Worm (Caenorhabditis elegans): ENCODE data around the gene F11C1.4.

Gene F11C1.4

DNA sequence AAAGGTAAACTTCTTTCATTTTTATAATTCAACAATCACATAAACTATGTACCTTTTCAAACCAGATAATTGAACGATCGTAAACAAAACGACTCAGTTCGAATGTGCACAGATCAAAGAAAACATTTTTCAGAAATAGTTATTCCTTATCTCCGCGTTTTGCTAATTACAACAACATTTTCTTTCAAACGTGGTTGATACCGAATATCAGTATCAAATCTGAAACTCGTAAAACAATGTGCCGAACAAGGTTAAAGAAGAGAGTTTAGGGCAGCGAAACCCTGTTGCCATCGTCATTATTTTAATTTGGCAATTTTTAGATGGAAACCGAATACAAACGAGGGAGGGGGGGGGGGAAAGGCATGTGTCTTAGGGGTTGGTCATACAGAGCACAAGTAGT lies 4.5 kb downstream of the F11C1.4 start, which contains the start of gene scav-4:
Gene scav-4, plus strand, starts transcription at position 383 of the 400 bp plus-strand sequence.
- TF ChIP-seq Y22D7AL.16 (tag; optimal IDR thresholded peaks at IDR 0.05) (no peak), ceh-22 (tag; optimal IDR thresholded peaks at IDR 0.05) (no peak), ceh-24 (tag; optimal IDR thresholded peaks at IDR 0.05) (no peak)

- no peak for TF ChIP-seq ceh-48 (tag; optimal IDR thresholded peaks at IDR 0.05)
- no peak for TF ChIP-seq ceh-18 (tag; optimal IDR thresholded peaks at IDR 0.05)
- no peak for TF ChIP-seq ets-4 (tag; optimal IDR thresholded peaks at IDR 0.05)
- no peak for TF ChIP-seq sox-2 (GFP tag; IDR thresholded peaks at IDR 0.05)
- no peak for TF ChIP-seq C08G9.2 (tag; optimal IDR thresholded peaks at IDR 0.05)
- TF ChIP-seq fkh-6 (tag; optimal IDR thresholded peaks at IDR 0.05) = no peak
- TF ChIP-seq F13H6.1 (tag; optimal IDR thresholded peaks at IDR 0.05) = no peak
- TF ChIP-seq ceh-14 (tag; optimal IDR thresholded peaks at IDR 0.05) = no peak
- no peak for TF ChIP-seq K09A11.1 (tag; optimal IDR thresholded peaks at IDR 0.05; ENCODE audit: insufficient read depth)
- TF ChIP-seq unc-3 (GFP tag; conservative IDR thresholded peaks at IDR 0.05) = no peak
- TF ChIP-seq unc-3 (tag; optimal IDR thresholded peaks at IDR 0.05) = no peak
- no peak for TF ChIP-seq gmeb-2 (tag; optimal IDR thresholded peaks at IDR 0.05)
Observed at ce11 chrX:12982725-12983124, 5.9 kb downstream of the F11C1.4 start.

DNA sequence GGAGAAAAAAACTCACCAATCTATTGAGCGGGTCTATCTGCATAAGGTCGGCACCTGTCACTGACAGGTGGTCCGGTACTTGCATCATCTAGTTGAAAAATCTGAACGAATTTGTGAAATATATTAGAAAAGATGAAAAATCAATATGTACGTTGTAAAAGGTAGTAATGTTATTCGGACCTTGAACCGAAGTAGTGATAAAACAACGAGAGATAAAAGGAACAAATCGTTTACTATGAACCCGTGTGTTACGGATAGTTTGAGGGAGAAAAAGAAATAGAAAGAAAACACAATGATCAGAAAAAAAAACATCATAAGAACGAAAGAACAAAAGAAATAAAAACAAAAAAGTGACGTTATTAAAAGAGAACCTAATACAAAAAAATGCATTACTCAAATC lies 10.2 kb downstream of the F11C1.4 start, which contains the start of gene mff-1:
Gene mff-1, minus strand, starts transcription at position 101 of the 400 bp plus-strand sequence.
- no peak for TF ChIP-seq ceh-22 (tag; optimal IDR thresholded peaks at IDR 0.05)
- TF ChIP-seq elt-2 (tag; optimal IDR thresholded peaks at IDR 0.05) = peak; percentile 16

DNA sequence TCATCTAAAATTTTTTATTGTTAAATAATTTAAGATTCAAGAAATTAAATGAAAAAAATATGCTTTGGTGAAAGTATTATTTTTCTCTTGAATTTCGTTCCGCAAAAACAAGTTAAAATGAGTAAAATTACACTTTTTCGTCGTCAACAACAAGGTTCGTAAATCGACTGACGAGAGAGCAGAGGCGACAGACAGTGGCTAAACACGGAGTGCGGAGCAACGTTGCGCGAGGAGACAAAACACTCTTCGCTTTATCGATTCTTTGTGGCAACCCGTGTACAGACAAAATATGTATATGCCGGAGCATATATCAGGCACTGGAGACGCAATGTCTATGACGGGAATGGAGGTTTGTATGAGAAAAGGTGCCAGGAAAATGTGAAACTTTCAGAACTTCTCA lies 12.3 kb downstream of the F11C1.4 start, which contains the start of gene F11C1.7:
Gene F11C1.7, plus strand, starts transcription at position 140 of the 400 bp plus-strand sequence.
- TF ChIP-seq F13H6.1 (tag; optimal IDR thresholded peaks at IDR 0.05) (no peak), ama-1 (optimal IDR thresholded peaks at IDR 0.05) (no peak), ceh-22 (tag; optimal IDR thresholded peaks at IDR 0.05) (no peak), fkh-6 (tag; optimal IDR thresholded peaks at IDR 0.05) (no peak), nhr-232 (tag; optimal IDR thresholded peaks at IDR 0.05) (no peak), pha-2 (tag; optimal IDR thresholded peaks at IDR 0.05) (no peak), sox-2 (GFP tag; IDR thresholded peaks at IDR 0.05) (no peak), elt-4 (tag; optimal IDR thresholded peaks at IDR 0.05) (no peak), ets-4 (tag; optimal IDR thresholded peaks at IDR 0.05) (no peak), ahr-1 (tag; optimal IDR thresholded peaks at IDR 0.05) (no peak), ceh-48 (tag; optimal IDR thresholded peaks at IDR 0.05) (peak; percentile 81), ztf-16 (tag; optimal IDR thresholded peaks at IDR 0.05) (no peak), elt-2 (tag; optimal IDR thresholded peaks at IDR 0.05) (no peak), sox-4 (tag; optimal IDR thresholded peaks at IDR 0.05) (no peak), C38D4.7 (GFP tag; optimal IDR thresholded peaks at IDR 0.05) (no peak), rnt-1 (tag; optimal IDR thresholded peaks at IDR 0.05) (no peak), ref-2 (tag; optimal IDR thresholded peaks at IDR 0.05) (no peak), ceh-31 (tag; optimal IDR thresholded peaks at IDR 0.05) (peak; percentile 3)

DNA sequence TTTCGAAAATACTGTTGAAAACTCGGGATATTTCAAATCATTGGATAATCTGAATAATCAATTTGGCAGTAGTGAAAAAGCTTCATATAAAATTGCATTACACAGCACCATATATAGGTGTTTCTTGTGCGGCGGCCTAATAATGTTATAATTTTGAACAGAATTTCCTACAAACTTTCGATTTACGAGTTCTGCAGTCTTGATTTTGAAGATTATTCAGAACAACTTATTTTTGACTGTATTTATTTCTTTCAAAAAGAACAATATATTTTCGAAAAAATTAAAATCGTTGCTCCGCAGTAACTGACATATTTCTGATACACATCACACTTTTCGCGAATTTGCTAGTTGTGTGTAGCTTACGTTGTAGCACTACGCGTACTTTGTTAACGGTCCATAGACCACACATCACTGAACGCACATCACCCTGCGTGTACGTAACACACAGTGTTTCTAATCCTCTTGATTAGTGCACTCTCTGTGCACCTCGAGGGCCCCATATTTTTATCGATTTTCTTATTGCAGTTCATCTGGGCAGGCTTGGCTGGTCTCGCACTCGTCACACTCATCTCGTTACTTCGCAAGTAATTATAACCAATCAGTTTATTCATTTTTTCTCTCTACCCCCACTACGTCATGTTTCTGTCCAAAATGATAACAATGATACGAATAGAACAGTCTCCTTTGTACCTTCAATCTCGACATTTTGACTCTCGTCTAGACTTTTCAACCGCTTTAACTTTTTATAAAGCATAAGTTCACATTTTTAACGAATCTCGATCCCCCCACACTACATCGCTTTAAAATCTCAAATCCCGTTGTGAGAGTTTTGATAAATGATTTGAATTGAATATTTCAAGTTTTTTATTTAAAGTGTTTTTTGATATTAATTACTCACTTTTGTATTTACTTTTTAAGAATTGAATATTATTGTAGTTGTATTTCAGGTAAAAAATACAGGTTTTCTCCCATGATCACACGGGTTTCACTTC lies 14.0 kb downstream of the F11C1.4 start, which contains the start of the genes F11C1.1 and vwa-8:
Gene F11C1.1, minus strand, starts transcription at position 51 of the 992 bp plus-strand sequence.
Gene vwa-8, plus strand, starts transcription at position 942 of the 992 bp plus-strand sequence.
- TF ChIP-seq T23F11.4 (GFP tag; optimal IDR thresholded peaks at IDR 0.05) (no peak), dmd-4 (tag; optimal IDR thresholded peaks at IDR 0.05; ENCODE audit: borderline replicate concordance) (no peak), madf-2 (tag; optimal IDR thresholded peaks at IDR 0.05) (no peak), ttx-3 (tag; optimal IDR thresholded peaks at IDR 0.05) (no peak), ceh-6 (GFP tag; optimal IDR thresholded peaks at IDR 0.05) (no peak), pag-3 (tag; optimal IDR thresholded peaks at IDR 0.05; ENCODE audit: borderline replicate concordance) (no peak), odd-2 (tag; optimal IDR thresholded peaks at IDR 0.05) (no peak), unc-55 (GFP tag; optimal IDR thresholded peaks at IDR 0.05) (peak; percentile 15), ceh-48 (tag; optimal IDR thresholded peaks at IDR 0.05) (peak; percentile 17)
